Worm (Caenorhabditis elegans): ENCODE results near the gene F54E2.9.

ce11 chrV:2830817-2831216 lies 17.0 kb upstream of the F54E2.9 start, which contains the start of gene srw-2:
- TF ChIP-seq nhr-12 (tag; optimal IDR thresholded peaks at IDR 0.05) (no peak), lsy-2 (tag; optimal IDR thresholded peaks at IDR 0.05) (no peak)

All from whole organism, L1 larva.